Fruit fly (Drosophila melanogaster): ENCODE measurements around the gene mRpL48.
A peak's percentile ranks its signal among the peaks of the same experiment; 100 is the strongest.

mRpL48 gene

DNA sequence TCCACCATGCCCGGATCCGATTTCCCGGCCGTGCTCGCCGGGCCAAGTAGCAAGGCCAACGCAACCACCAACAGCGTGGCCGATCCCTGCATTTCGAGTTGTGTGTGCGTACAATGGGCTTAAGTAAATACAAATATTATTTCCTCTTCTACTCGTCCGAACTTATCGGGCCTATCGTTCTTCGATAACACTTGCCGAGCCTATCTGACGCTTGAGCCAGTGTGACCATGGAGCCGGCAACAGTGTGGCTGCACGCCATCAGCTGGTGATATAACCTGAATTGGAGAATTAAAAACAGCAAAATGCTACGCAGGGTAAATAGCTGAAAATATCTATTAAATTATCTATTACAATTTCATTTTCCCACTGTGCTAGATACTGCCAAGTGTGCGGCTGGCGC lies at the start of gene mRpL48, which contains the start of gene CG17660:
TSS of gene mRpL48 (plus strand) at position 239 of the 400 bp plus-strand sequence.
TSS of gene CG17660 (minus strand) at position 198 of the 400 bp plus-strand sequence.
- no peak for TF ChIP-seq noc (tag; optimal IDR thresholded peaks at IDR 0.05)

DNA sequence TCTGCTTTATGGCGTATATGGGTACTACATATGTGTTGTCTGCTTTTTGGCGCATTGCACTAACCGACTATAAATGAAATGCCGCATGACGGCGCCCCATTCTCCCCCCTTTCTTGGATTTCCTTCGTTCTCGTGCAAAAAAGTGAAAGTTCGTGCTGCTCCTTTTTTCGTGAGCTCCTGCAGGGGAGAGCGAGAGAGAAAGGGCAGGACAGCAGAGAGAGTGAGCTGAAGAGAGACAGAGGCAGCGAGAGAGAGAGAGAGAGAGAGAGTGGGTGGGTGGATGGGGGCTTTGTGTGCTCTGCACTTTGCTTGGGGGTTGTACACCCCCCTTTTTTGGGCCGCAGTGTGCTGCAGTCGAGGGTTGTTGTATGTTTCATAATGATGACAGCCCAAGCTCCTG lies 47.2 kb upstream of the mRpL48 start:
- no peak for TF ChIP-seq noc (tag; optimal IDR thresholded peaks at IDR 0.05)

DNA sequence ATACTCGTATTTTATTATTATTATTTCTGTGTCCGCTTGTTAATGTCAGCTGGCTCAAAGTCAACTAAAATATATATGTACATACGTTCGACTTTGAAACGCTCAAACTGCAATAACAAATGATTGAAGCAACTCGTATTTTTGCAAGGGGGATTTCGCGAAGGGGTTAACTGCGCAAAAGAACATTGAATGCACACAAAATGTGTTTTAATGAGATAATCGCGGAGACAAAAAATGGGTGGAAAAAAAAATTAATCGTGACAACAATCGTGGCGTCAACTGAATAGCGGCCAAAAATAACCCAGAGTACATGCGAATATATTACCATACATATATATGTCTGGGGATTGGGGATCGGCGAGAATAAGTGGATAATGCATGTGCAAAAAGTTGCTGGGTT lies 44.4 kb upstream of the mRpL48 start:
- no peak for TF ChIP-seq noc (tag; optimal IDR thresholded peaks at IDR 0.05)

DNA sequence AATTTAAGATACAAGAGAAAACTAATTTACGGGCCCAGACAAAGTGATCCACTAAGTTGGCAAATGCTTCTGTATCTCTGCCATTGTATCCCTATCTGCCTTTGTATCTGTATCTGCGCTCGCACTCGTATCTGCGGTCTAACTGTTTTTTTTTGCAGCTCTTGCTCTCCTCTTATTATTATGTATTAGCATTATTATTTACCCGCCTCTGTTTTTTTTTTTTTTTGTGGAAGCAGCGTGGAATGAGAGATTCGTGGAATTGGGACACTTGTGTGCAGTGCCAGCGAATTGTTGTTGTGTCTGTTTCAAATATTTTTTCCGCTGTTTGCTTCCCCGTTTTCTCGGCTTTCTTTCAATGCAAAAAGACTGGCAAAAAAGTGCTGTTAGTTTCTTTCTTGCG lies 43.5 kb upstream of the mRpL48 start:
- no peak for TF ChIP-seq noc (tag; optimal IDR thresholded peaks at IDR 0.05)

DNA sequence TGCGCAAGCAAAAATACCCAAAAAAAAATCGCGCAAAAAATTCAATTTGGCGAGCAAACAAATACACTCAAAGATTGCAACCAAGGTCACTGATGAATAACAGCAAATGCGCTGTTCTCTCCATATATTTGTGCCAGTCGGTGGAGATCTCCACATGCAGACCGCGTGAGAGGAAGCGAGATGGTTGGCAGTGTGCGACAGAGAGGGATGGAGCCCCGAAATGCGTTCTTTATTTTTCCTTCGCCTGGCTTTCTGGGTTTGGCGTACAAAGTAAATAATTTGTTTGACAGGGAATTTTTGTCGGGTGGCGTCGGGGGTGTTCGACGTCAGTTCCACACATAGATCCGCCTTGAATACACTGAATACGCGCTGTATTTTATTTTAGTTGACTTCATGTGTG lies 42.8 kb upstream of the mRpL48 start:
- TF ChIP-seq noc (tag; optimal IDR thresholded peaks at IDR 0.05): no peak

DNA sequence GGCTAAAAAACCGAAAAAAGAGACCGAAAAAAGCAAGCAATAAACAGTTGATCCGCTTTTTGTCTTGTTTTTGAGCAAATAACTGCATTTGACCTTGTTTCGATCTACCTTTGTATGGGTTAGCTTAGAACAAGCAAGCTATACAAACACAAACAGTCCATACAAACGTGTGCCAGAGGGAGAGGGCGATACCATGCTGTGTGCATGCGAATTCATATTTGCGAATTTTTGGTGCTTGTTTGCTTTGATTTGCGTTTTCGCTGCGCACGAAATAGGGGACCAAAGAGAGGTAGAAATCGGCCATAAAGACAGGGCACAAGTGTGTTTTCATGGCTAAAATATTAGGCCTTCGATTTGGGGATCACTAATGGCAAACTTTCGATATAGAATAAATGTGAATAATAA lies 41.6 kb upstream of the mRpL48 start:
- TF ChIP-seq noc (tag; optimal IDR thresholded peaks at IDR 0.05): peak; percentile 5

DNA sequence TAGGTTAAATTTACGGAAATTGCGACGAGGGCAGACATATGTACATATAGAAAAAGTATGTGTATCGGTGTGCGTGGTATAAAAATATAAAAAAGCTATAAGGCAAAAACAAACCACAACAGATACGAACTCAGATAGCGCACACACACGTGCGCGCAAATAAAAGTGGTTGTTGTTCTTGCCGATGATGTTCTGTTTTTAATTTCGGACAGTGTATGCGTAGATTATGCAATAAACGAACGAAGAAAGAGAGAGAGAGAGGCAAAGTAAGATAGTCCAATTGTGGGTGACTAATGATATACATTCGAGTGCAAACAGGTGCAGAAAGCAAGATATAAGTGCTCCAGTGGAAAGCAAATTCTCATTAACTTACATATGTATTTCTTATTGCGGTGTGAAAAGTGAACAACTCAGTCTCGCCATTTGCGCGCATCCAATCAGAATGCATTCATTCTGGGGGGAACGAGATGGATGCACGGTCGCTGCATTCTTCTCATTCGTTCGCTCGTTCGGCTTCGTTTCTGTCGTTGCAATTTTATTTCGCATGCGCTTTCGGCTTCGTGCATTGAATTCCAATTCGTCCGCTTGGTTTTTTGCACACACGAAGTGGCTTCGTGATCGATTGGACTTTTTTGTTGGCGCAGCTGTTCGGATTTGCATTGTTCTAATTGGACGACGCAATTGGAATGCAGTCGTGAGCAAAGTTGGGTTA lies 40.8 kb upstream of the mRpL48 start:
- TF ChIP-seq noc (tag; optimal IDR thresholded peaks at IDR 0.05): peak; percentile 35

DNA sequence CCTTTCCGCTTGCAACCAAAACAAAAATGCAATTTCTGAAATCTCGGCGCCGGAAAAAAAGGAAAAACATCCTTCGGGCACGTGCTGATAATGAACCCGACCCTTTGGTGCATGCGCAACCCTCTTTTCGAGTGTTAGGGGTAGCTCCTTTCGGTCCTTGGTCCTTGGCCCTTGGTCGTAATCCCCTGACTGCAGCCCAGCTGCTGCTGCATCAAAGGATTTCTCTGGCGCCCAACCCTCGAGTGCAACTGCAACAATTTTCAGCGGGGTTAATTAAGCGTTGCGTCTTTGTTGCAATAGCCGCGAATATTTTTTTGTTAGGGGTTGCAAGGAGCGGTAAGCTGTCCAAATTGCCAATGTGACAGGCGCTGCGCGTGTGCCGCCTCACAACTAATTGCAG lies 39.8 kb upstream of the mRpL48 start:
- TF ChIP-seq noc (tag; optimal IDR thresholded peaks at IDR 0.05): no peak

DNA sequence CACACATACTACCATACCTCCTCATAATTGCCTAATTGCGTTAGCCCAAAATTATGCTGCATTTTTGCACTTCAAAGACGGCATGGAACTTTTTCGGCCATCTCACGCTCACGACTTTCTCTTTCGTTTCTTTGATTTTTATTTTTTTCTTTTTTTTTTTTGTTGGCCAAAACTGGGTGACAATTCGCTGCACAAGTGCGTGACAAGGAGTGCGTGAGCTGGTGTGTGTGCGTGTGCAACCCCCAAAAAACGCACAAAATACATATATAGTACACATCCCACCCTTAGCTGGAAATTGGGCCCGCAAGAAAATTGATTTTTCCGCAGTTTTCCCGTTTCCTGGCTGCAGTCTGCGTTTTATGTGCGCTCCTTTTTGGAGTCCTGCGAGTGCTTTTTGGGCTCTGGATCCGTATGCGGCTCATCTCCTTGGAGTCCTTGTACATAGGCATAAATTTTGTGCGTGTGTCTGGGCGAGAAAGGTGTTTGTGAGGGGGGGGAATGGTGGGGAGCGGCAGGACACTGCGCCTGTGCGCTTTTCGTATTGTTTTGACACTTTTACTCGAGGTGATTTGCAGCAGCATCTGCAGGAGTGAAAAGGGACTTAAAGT lies 38.0 kb upstream of the mRpL48 start:
- no peak for TF ChIP-seq noc (tag; optimal IDR thresholded peaks at IDR 0.05)

DNA sequence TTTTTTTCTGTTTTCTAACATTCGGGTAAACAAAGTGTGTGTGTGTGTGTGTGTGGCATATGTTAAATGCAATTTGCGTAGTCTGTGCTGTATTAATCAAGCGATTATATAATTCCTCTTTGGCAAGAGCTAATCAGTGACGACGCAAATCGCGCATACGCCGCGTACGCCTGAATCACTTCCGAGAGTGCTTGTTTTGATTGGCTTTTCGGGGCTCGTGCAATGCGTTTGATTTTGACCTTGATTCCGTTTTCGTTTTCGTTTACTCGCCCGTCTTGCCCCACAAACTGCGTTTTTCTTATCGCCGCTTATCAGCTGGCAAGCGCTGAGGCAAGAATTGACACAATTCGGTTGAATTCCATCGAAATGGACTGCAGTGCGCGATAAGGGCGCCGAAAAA lies 17.4 kb upstream of the mRpL48 start:
- peak; percentile 24 for TF ChIP-seq noc (tag; optimal IDR thresholded peaks at IDR 0.05)

DNA sequence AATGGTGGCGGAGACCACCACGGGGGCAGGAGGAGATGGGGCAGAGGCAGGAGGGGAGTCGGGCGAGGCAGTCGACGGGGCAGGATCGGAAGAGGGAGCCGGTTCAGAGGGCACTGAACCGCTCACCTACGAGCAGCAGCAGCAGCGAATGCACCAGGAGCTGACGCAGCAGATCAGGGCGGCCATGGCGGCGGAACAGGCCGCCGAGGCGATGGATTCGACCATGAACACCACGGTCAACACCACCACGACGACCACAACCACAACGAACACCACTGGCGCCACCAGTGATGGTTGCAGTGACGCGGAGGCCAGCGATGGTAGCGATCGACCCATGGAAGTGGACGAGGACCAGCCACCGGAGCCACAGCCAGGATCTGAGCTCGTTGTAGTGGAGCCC lies 14.0 kb upstream of the mRpL48 start:
- TF ChIP-seq noc (tag; optimal IDR thresholded peaks at IDR 0.05): no peak

DNA sequence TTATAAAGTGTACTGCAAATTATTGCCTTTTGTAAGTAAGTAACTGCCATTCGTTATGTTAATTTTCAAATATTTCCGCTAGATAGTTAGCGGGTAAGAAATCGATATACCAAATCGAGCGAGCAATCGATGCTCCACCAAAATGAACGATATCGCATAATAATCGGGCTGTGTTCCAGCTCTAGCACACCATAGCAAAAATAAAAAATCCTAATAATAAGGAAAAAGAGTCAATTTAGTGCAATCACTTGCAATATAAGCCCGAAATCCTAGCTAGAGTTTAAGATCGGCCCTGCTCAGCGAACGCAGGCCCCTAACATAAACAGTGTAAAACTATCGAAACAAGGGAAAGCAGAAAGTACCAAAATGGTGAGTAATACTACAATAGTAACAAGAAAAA lies 5.5 kb upstream of the mRpL48 start, which contains the start of gene cpb:
TSS of gene cpb (plus strand) at position 157 of the 400 bp plus-strand sequence.
- no peak for TF ChIP-seq noc (tag; optimal IDR thresholded peaks at IDR 0.05)

DNA sequence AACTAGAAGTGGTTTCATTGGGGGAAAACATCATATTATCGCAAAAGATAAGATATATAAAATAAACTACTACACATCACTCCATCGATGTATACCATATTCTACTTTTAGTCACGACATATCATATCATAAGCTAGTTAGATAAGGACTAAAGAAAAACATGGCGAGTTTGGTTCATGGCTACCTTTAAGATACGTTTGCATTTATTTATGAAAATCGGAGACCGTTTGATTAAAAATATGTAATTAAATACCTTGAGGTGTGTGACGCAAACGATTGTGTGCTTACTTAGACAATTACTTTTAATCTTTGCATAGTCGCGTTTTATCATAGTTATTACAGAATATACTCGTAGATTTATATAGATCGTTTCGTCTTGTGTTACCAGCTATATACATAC lies 3.3 kb upstream of the mRpL48 start:
- no peak for TF ChIP-seq noc (tag; optimal IDR thresholded peaks at IDR 0.05)

DNA sequence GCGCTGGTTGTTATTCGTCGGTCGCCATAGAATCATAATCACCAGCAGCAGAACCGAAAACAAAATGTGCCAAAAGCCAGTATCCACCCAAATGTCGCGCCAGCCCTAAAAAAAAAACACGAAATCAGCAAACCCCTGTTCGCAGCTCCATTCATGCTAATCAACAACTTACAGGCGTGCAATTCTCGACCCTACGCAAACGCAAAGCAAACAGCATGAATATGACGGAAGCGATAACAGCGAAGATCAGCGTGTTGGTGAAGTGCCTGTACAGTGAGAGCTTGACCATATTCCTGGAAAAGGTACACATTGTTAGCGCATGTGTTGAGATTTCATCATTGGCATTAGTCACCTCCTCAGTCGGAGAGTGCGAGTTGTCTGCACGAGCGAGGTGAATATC lies 2.2 kb upstream of the mRpL48 start:
- TF ChIP-seq noc (tag; optimal IDR thresholded peaks at IDR 0.05): no peak

DNA sequence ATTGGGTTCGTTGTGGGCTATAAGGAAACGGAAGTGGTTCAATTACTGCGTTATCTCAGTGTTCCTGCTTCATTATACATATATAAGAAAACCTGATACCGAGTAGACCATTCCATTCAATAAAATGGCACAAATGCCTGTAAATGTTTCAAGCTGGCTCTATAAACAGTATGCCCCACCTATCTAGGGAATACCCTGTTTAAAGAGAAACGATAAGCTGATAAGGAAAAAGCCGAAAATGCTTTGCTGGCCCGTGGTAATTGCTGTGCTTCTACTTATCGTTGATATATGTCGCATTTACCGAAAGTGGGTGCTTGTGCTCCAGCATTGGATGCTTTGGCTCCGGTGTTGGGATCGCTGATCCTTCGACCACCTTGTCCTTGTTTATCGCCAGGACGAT lies 946 bp upstream of the mRpL48 start:
- TF ChIP-seq noc (tag; optimal IDR thresholded peaks at IDR 0.05): no peak

DNA sequence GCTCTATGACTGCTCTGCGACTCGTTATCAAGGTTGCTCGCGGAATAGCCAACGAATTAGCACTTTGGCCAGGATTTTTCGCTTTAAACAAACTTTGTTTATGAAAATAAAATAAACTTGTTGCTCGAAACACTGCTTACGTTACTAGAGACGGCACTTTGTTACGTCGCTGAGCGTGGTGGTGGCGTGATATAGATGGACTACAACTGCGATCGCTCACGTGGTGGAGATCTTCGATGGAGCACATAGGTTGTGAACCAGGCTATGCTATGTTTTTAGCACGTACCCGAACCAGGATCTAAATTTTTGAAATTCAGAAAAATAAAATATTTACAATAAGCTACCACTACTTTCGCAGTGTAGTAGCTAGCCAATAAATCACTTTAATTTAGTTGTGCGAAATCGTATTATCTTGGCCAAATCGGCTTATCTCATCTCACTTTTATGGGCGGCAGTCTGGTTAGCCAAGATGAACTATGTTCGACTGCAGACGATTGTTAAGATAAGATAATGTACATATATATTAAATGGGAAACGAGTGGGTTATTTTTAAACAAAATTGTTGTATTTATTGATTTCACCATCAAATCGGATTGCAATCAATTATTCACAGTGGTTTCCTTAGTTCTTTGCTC lies 5.6 kb downstream of the mRpL48 start, which contains the start of gene frtz:
TSS of gene frtz (minus strand) at position 153 of the 635 bp plus-strand sequence.
- peak; percentile 60 for TF ChIP-seq noc (tag; optimal IDR thresholded peaks at IDR 0.05)

DNA sequence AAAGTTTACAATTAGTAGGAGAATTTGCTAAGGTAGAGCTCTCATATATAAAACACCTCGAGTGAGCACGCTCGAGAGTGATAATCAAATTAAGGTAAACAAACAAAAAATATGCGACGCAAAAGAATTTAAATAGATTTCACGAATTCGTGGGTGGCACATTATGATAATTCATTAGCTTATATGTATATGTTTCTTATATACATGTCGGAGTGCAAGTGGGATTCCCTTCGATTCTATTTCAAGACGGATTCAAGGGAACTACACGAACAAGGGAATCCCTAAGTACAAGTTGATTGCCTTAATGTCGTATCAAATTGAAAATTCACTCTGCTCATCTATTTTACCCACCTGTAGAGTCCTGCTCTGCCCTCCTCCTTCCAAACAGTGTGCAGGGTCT lies 7.0 kb downstream of the mRpL48 start:
- TF ChIP-seq noc (tag; optimal IDR thresholded peaks at IDR 0.05): no peak

Data from whole organism, larva.